Worm (Caenorhabditis elegans) whole organism, midembryonic: Measurements from ENCODE around the gene ZC190.10.

Source experiments
- T22C8.4 ChIP-seq: fragments of 200-800 bp; sonication (Bioruptor generic); IDR thresholded peaks from 2 replicates; pipeline ENCODE4 v1.3.6; 2022; ENCODE audit warnings: missing genetic modification characterization, missing compliant biosample characterization
- cog-1 ChIP-seq: sonication (generic microtip); optimal IDR thresholded peaks from 2 replicates; lab custom pipeline; 2016; ENCODE audit warnings: missing genetic modification characterization, missing compliant biosample characterization
- flt-1 ChIP-seq: fragments of 200-800 bp; sonication (Bioruptor generic); IDR thresholded peaks from 2 replicates; pipeline ENCODE4 v1.3.6; 2022; ENCODE audit warnings: missing genetic modification characterization, missing compliant biosample characterization
- klf-2 ChIP-seq: fragments of 200-800 bp; sonication (Bioruptor generic); conservative IDR thresholded peaks from 2 replicates; pipeline ENCODE4 v1.3.6; 2022; ENCODE audit warnings: missing genetic modification reagents, missing genetic modification characterization, missing compliant biosample characterization
- med-1 ChIP-seq: sonication (generic microtip); optimal IDR thresholded peaks from 2 replicates; lab custom pipeline; 2017; ENCODE audit warnings: missing genetic modification characterization, mild to moderate bottlenecking, missing compliant biosample characterization, antibody characterized with exemption, missing genetic modification reagents; ENCODE audit not compliant: insufficient read depth
- ref-1 ChIP-seq: fragments of 200-800 bp; sonication (Bioruptor generic); conservative IDR thresholded peaks from 2 replicates; pipeline ENCODE4 v1.3.6; 2022; ENCODE audit warnings: missing genetic modification reagents, missing genetic modification characterization, missing compliant biosample characterization
- tab-1 ChIP-seq: fragments of 200-800 bp; sonication (Bioruptor generic); IDR thresholded peaks from 2 replicates; pipeline ENCODE4 v1.3.6; 2022; ENCODE audit warnings: missing genetic modification characterization, missing compliant biosample characterization
- ztf-23 ChIP-seq: fragments of 200-800 bp; sonication (Bioruptor generic); IDR thresholded peaks from 2 replicates; pipeline ENCODE4 v1.3.6; 2022; ENCODE audit warnings: missing genetic modification reagents, missing genetic modification characterization, missing compliant biosample characterization
- ztf-29 ChIP-seq: fragments of 200-800 bp; sonication (Bioruptor generic); IDR thresholded peaks from 2 replicates; pipeline ENCODE4 v1.3.6; 2022; ENCODE audit warnings: missing genetic modification reagents, missing genetic modification characterization, missing compliant biosample characterization

The ZC190.10 gene

DNA sequence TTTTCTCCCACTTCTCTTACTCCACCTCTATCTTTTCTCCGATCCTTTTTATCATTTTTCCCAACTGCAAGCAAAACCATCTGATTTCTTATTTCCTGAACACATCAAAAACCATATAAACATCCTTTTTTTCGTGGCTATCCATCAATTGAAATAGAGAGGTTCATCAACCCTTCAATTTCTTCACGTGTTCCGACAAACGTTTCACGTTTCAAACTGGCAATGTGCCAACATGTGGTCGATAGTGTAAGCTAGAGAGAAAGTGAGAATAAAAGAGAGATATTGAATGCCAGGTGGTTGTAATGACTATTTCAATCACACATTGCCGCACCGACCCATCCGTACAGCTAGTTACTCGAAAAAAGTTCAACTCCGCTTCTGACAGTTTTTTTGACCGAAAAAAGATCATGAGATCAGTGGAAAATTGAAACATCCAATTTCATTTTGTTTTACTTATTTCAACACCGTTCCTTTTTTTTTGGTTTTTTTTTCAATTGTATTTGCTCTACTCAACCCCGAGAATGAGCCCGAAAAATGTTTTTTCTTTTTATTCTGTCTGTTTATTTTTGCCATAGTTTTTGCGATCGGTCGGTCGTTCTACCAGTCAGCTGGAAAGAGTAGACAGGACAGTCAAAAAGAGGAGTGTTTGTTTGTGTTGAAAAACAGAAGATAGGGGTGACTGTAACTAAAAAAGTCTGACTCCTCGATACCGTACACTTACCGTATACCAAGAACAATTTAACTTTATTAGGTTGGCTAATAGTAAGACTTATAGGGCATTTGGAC, 37.3 kb downstream of the ZC190.10 start:
- TF ChIP-seq ztf-29 (GFP tag; lab: Robert Waterston, UW), result no peak

ce11 chrV:8657911-8658310, 38.2 kb downstream of the ZC190.10 start:
- TF ChIP-seq klf-2 (GFP tag; lab: Robert Waterston, UW) (no peak), flt-1 (no peak), cog-1 (no peak), ref-1 (GFP tag; lab: Robert Waterston, UW) (no peak), ztf-29 (GFP tag; lab: Robert Waterston, UW) (no peak), T22C8.4 (GFP tag; lab: Robert Waterston, UW) (no peak), tab-1 (GFP tag; lab: Robert Waterston, UW) (no peak), ztf-23 (GFP tag; lab: Robert Waterston, UW) (no peak), med-1 (no peak)

DNA sequence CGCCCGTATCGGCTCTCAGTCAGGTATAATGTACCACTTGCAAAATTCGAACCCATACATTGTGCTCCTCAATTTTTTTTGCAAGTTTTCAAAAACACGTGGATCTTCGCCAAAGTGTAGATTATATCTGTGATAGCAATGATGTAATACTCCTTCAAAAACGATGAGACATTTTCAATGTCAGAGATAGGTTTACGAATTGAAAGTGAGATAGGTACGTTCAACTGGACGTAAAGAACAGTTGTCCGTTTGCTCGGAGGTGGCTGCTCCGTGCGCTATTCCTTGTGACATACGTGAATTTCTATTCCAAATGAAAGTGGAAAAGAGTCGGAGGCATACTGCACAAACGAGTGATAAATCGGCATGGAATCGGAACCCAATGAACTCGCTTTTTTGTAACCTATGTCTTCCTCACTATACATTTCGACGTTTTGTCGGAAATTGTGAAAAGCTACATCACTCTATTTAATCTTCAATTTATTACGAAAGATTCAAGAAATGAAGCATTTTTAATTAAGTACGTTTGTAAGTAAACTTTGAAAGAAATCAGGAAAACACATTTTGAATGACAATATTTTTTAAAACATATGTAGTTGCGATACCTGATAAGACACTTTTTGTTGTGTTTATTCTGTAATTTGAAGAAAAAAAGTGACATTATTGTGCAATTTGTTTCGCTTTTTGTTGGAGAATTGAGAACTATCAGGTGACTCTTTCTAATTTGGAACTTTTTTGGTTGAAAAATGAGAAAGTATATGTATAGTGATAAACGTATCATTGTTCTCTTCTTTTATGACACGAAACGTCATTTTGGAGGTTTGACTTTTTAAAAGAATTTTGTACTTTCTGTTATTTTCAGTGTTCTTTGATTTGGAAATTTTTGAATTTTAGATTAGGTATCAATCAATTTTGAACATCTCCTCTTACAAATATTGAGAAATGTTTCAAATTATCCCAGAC, 41.4 kb downstream of the ZC190.10 start:
- TF ChIP-seq T22C8.4 (GFP tag; lab: Robert Waterston, UW) (no peak), klf-2 (GFP tag; lab: Robert Waterston, UW) (no peak), cog-1 (no peak), ztf-29 (GFP tag; lab: Robert Waterston, UW) (no peak), tab-1 (GFP tag; lab: Robert Waterston, UW) (no peak), flt-1 (no peak), ref-1 (GFP tag; lab: Robert Waterston, UW) (no peak), ztf-23 (GFP tag; lab: Robert Waterston, UW) (no peak), med-1 (no peak)

- TF ChIP-seq flt-1 (no peak), klf-2 (GFP tag; lab: Robert Waterston, UW) (no peak), cog-1 (no peak), ztf-29 (GFP tag; lab: Robert Waterston, UW) (no peak), T22C8.4 (GFP tag; lab: Robert Waterston, UW) (no peak), ztf-23 (GFP tag; lab: Robert Waterston, UW) (no peak), ref-1 (GFP tag; lab: Robert Waterston, UW) (no peak)
Measured at ce11 chrV:8653080-8653821, 42.9 kb downstream of the ZC190.10 start.

DNA sequence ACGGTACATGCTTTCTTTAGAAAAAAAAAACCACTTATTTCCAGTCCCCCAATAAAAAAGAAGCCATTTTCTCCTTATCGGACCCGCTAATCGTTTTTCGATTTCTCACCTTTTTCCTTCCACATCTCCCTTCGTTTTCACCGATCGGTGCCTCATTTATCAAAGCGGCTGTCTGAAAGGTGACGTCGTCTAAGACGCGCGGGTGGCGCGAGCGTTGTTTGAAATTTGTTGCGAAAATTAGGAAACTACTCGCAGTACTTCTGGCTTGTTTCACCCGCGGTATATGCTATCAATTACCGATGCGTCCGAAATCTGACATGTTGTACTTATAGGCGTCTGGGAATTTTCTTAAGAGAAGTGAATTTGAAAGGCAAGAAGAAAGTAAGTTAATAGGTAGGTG, 43.9 kb downstream of the ZC190.10 start:
- no peak for TF ChIP-seq klf-2 (GFP tag; lab: Robert Waterston, UW)
- TF ChIP-seq flt-1, result no peak
- TF ChIP-seq ztf-23 (GFP tag; lab: Robert Waterston, UW), result no peak
- TF ChIP-seq T22C8.4 (GFP tag; lab: Robert Waterston, UW), result no peak
- TF ChIP-seq tab-1 (GFP tag; lab: Robert Waterston, UW), result no peak
- no peak for TF ChIP-seq med-1
- TF ChIP-seq ztf-29 (GFP tag; lab: Robert Waterston, UW), result no peak
- no peak for TF ChIP-seq ref-1 (GFP tag; lab: Robert Waterston, UW)
- TF ChIP-seq cog-1, result no peak

DNA sequence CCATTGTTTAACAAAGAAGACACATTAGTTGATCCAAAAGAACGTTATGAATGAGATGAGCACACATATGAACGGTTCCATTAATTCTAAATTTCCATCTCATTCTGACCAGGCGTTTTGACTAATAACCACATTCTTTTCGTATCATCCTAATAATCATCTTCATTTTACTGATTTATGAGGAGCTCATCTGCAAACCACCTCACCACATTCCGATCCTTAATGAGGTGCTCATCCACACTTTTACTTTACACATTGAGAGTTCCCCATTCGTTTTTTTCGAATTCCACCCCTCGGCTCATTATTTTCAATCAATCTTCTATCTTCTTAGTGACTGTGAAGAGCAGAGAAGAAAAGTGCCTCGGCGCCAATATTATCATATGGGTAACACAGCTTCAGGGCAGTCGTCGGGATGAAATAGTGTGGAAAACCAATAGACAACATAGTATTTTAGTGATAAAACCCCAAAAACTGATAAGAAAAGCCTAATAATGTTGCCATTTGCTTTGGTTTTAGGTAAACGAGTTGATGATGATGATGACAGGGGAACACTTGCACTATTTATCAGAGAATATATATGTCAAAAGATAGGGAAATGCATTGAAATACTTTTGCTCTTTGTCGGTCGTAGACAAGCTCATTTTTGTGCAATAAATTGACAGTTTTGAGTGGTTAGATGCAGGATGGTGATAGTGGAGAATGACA, 45.0 kb downstream of the ZC190.10 start:
- TF ChIP-seq ref-1 (GFP tag; lab: Robert Waterston, UW), result no peak
- TF ChIP-seq klf-2 (GFP tag; lab: Robert Waterston, UW), result no peak
- no peak for TF ChIP-seq flt-1
- TF ChIP-seq T22C8.4 (GFP tag; lab: Robert Waterston, UW), result no peak
- TF ChIP-seq cog-1, result no peak
- TF ChIP-seq med-1, result no peak
- TF ChIP-seq tab-1 (GFP tag; lab: Robert Waterston, UW), result no peak
- TF ChIP-seq ztf-23 (GFP tag; lab: Robert Waterston, UW), result no peak
- TF ChIP-seq ztf-29 (GFP tag; lab: Robert Waterston, UW), result no peak

ce11 chrV:8650365-8650764, 45.8 kb downstream of the ZC190.10 start:
- TF ChIP-seq ztf-23 (GFP tag; lab: Robert Waterston, UW) (no peak), T22C8.4 (GFP tag; lab: Robert Waterston, UW) (no peak), med-1 (no peak), ref-1 (GFP tag; lab: Robert Waterston, UW) (no peak), klf-2 (GFP tag; lab: Robert Waterston, UW) (no peak), flt-1 (no peak), ztf-29 (GFP tag; lab: Robert Waterston, UW) (no peak), cog-1 (no peak), tab-1 (GFP tag; lab: Robert Waterston, UW) (no peak)

DNA sequence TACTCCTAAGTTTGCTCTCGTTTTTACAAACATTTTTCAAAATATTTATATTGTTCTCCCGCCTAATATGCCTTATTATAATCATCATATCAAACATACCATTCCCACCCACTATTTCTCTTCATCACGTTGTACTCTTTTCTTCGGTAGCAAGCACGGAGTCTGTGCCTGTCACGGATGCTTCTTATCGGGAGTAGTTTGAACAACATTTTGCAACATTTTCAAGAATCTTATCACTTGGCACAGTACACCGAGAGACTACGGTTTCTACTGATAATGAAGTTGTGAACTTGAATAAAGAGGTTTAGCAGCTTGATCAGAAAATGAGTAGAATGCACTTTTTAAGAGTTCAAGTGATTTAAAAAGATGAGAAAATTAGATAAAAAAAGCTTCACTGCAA, 47.9 kb downstream of the ZC190.10 start:
- TF ChIP-seq ref-1 (GFP tag; lab: Robert Waterston, UW), result no peak
- TF ChIP-seq tab-1 (GFP tag; lab: Robert Waterston, UW), result no peak
- TF ChIP-seq klf-2 (GFP tag; lab: Robert Waterston, UW), result no peak
- TF ChIP-seq T22C8.4 (GFP tag; lab: Robert Waterston, UW), result no peak
